Worm (Caenorhabditis elegans) whole organism, L4 larva: ENCODE measurements around the gene fipr-15.

Source experiments
- aly-2 ChIP-seq: sonication (generic microtip); optimal IDR thresholded peaks from 2 replicates; lab custom pipeline; 2018; ENCODE audit warnings: missing biosample characterization, missing genetic modification characterization
- ceh-28 ChIP-seq: fragments of 150-350 bp; optimal IDR thresholded peaks from 2 replicates; lab custom pipeline; 2014; ENCODE audit warnings: missing biosample characterization, missing genetic modification reagents, missing genetic modification characterization
- daf-12 ChIP-seq: fragments of 150-350 bp; optimal IDR thresholded peaks from 2 replicates; lab custom pipeline; 2014; ENCODE audit warnings: missing biosample characterization, missing genetic modification reagents, missing genetic modification characterization
- lsy-2 ChIP-seq, 2 experiments: fragments of 150-350 bp in 1 of 2; sonication (generic microtip) in 1 of 2; optimal IDR thresholded peaks; 2 replicates each; lab custom pipeline; 2014 to 2017; ENCODE audit warnings: missing biosample characterization in 2 of 2, missing genetic modification characterization in 2 of 2
- set-16 ChIP-seq: fragments of 200-800 bp; sonication (Bioruptor generic); IDR thresholded peaks from 2 replicates; pipeline ENCODE4 v1.3.6; 2022; ENCODE audit warnings: missing genetic modification reagents, missing genetic modification characterization, missing compliant biosample characterization
- snpc-4 ChIP-seq: fragments of 150-350 bp; optimal IDR thresholded peaks from 2 replicates; lab custom pipeline; 2014; ENCODE audit warnings: missing biosample characterization, missing genetic modification characterization

DNA sequence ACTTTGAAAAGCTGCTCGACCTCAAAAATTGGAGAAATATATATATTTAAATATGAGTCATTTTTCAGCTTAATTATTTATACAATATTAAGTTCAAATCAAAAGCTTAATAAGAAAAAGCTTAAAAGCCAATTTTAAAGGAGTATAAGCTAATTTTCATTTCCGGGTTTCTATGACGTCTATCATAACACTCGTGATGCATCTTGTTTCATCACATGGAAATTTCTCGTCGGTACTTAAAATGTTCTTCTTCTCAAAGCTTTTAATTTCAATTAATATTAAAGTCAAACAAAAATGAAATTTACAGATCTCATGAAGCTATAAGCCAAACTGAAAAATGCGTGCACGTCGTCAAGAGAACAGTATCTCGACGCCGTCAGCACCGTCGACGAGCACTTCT is 39.4 kb downstream of the fipr-15 start, which contains the start of gene rbr-2:
- TF ChIP-seq daf-12 (tag; lab: Kevin White, UChicago) (no peak), lsy-2 (tag; optimal IDR thresholded peaks at IDR 0.05; lab: Kevin White, UChicago) (no peak), aly-2 (tag; lab: Kevin White, UChicago) (no peak), set-16 (GFP tag; lab: Robert Waterston, UW) (no peak), ceh-28 (tag; lab: Kevin White, UChicago) (no peak), snpc-4 (tag; lab: Kevin White, UChicago) (no peak)
